Fruit fly (Drosophila melanogaster) whole organism, embryonic: Measurements from ENCODE around the gene CG11698.

Source experiments
- Asciz ChIP-seq: fragments of 200-800 bp; sonication (Bioruptor generic); optimal IDR thresholded peaks from 2 replicates; lab custom pipeline; 2017; ENCODE audit warnings: missing biosample characterization, mild to moderate bottlenecking, missing genetic modification characterization, missing genetic modification reagents
- Bgb ChIP-seq: fragments of 200-800 bp; sonication (Bioruptor generic); IDR thresholded peaks from 2 replicates; pipeline ENCODE4 v1.3.6; 2022; ENCODE audit warnings: missing biosample characterization, missing genetic modification characterization; ENCODE audit not compliant: partially characterized antibody
- CG10979 ChIP-seq: fragments of 200-800 bp; sonication (Bioruptor generic); optimal IDR thresholded peaks from 2 replicates; lab custom pipeline; 2018; ENCODE audit warnings: missing biosample characterization, mild to moderate bottlenecking, missing genetic modification characterization, moderate library complexity
- CG1233 ChIP-seq: fragments of 200-800 bp; sonication (Bioruptor generic); optimal IDR thresholded peaks from 4 replicates; lab custom pipeline; 2018; ENCODE audit warnings: missing biosample characterization, mild to moderate bottlenecking, missing genetic modification characterization
- CG15479 ChIP-seq: fragments of 200-800 bp; sonication (Bioruptor generic); optimal IDR thresholded peaks from 3 replicates; lab custom pipeline; 2019; ENCODE audit warnings: missing biosample characterization, mild to moderate bottlenecking, missing genetic modification characterization, moderate library complexity
- CG16813 ChIP-seq: fragments of 200-800 bp; sonication (Bioruptor generic); IDR thresholded peaks from 3 replicates; pipeline ENCODE4 v1.3.6; 2022; ENCODE audit warnings: missing biosample characterization, missing genetic modification characterization; ENCODE audit not compliant: partially characterized antibody
- CG17568 ChIP-seq: fragments of 200-800 bp; sonication (Bioruptor generic); optimal IDR thresholded peaks from 2 replicates; lab custom pipeline; 2018; ENCODE audit warnings: missing biosample characterization, mild to moderate bottlenecking, missing genetic modification characterization, moderate library complexity
- CG33213 ChIP-seq: fragments of 200-800 bp; sonication (Bioruptor generic); optimal IDR thresholded peaks from 3 replicates; lab custom pipeline; 2016; ENCODE audit warnings: missing biosample characterization, missing genetic modification characterization
- CG6175 ChIP-seq: fragments of 200-800 bp; sonication (Bioruptor generic); IDR thresholded peaks from 3 replicates; pipeline ENCODE4 v1.3.6; 2022; ENCODE audit warnings: missing biosample characterization, missing genetic modification characterization
- CG6813 ChIP-seq: fragments of 200-800 bp; sonication (Bioruptor generic); optimal IDR thresholded peaks from 2 replicates; lab custom pipeline; 2017; ENCODE audit warnings: missing biosample characterization, missing genetic modification characterization, mild to moderate bottlenecking, moderate library complexity, missing genetic modification reagents
- CG6854 ChIP-seq: fragments of 200-800 bp; sonication (Bioruptor generic); optimal IDR thresholded peaks from 3 replicates; lab custom pipeline; 2017; ENCODE audit warnings: missing biosample characterization, mild to moderate bottlenecking, missing genetic modification characterization
- CG9727 ChIP-seq: fragments of 200-800 bp; sonication (Bioruptor generic); optimal IDR thresholded peaks from 3 replicates; lab custom pipeline; 2017; ENCODE audit warnings: missing biosample characterization, mild to moderate bottlenecking, missing genetic modification characterization
- CHES-1-like ChIP-seq: fragments of 200-800 bp; sonication (Bioruptor generic); optimal IDR thresholded peaks from 2 replicates; lab custom pipeline; 2016; ENCODE audit warnings: missing biosample characterization, missing genetic modification characterization
- CoRest ChIP-seq: fragments of 200-800 bp; sonication (Bioruptor generic); optimal IDR thresholded peaks from 3 replicates; lab custom pipeline; 2018; ENCODE audit warnings: missing biosample characterization, mild to moderate bottlenecking, missing genetic modification characterization, moderate library complexity
- D19A ChIP-seq: fragments of 200-800 bp; optimal IDR thresholded peaks from 3 replicates; lab custom pipeline; 2019; ENCODE audit warnings: missing biosample characterization, mild to moderate bottlenecking, missing genetic modification characterization, moderate library complexity
- D19B ChIP-seq: fragments of 200-800 bp; sonication (Bioruptor generic); optimal IDR thresholded peaks from 2 replicates; lab custom pipeline; 2017; ENCODE audit warnings: missing biosample characterization, mild to moderate bottlenecking, missing genetic modification characterization
- Gsc ChIP-seq: fragments of 200-800 bp; sonication (Bioruptor generic); IDR thresholded peaks from 2 replicates; pipeline ENCODE4 v1.3.6; 2022; ENCODE audit warnings: missing biosample characterization, missing genetic modification characterization
- Hand ChIP-seq: fragments of 200-800 bp; sonication (Bioruptor generic); optimal IDR thresholded peaks from 2 replicates; lab custom pipeline; 2017; ENCODE audit warnings: mild to moderate bottlenecking, missing biosample characterization, missing genetic modification reagents, missing genetic modification characterization
- Med ChIP-seq: fragments of 200-800 bp; sonication (Bioruptor generic); peaks from one replicate; lab custom pipeline; 2016; ENCODE audit warnings: missing biosample characterization, missing genetic modification characterization, mild to moderate bottlenecking, inconsistent platforms, moderate library complexity
- NFAT ChIP-seq: fragments of 200-800 bp; sonication (Bioruptor generic); IDR thresholded peaks from 2 replicates; pipeline ENCODE4 v1.3.6; 2022; ENCODE audit warnings: missing biosample characterization, missing genetic modification characterization
- Oaz ChIP-seq: fragments of 200-800 bp; sonication (Bioruptor generic); IDR thresholded peaks from 2 replicates; pipeline ENCODE4 v1.3.6; 2022; ENCODE audit warnings: missing biosample characterization, missing genetic modification characterization
- Pdp1 ChIP-seq, 2 experiments: fragments of 200-800 bp; sonication (Bioruptor generic); optimal IDR thresholded peaks; 3 replicates each; lab custom pipeline; 2016; ENCODE audit warnings: missing biosample characterization in 2 of 2, missing genetic modification characterization in 2 of 2, mild to moderate bottlenecking in 1 of 2, moderate library complexity in 1 of 2
- Rfx ChIP-seq: fragments of 200-800 bp; sonication (Bioruptor generic); IDR thresholded peaks from 2 replicates; pipeline ENCODE4 v1.3.6; 2022; ENCODE audit warnings: missing biosample characterization, missing genetic modification characterization
- Scr ChIP-seq: fragments of 200-800 bp; sonication (Bioruptor generic); IDR thresholded peaks from 2 replicates; pipeline ENCODE4 v1.3.6; 2022; ENCODE audit warnings: missing biosample characterization, missing genetic modification characterization; ENCODE audit not compliant: partially characterized antibody
- Sox100B ChIP-seq: fragments of 200-800 bp; sonication (Bioruptor generic); optimal IDR thresholded peaks from 3 replicates; lab custom pipeline; 2018; ENCODE audit warnings: missing biosample characterization, mild to moderate bottlenecking, missing genetic modification characterization
- Trl ChIP-seq, 3 experiments: fragments of >200 bp in 2 of 3; fragments of 200-800 bp in 1 of 3; sonication (Bioruptor generic) in 1 of 3; optimal IDR thresholded peaks; 2 replicates in 1 of 3; 3 replicates in 2 of 3; lab custom pipeline; 2016 to 2017; ENCODE audit warnings: missing biosample characterization in 1 of 3, missing genetic modification characterization in 1 of 3
- danr ChIP-seq: fragments of 200-800 bp; sonication (Bioruptor generic); IDR thresholded peaks from 2 replicates; pipeline ENCODE4 v1.3.6; 2022; ENCODE audit warnings: missing biosample characterization, missing genetic modification characterization
- dmrt11E ChIP-seq: fragments of 200-800 bp; sonication (Bioruptor generic); optimal IDR thresholded peaks from 3 replicates; lab custom pipeline; 2018; ENCODE audit warnings: missing biosample characterization, mild to moderate bottlenecking, missing genetic modification characterization, moderate library complexity
- esg ChIP-seq: fragments of 200-800 bp; sonication (Bioruptor generic); conservative IDR thresholded peaks from 2 replicates; pipeline ENCODE4 v1.3.6; 2022; ENCODE audit warnings: missing biosample characterization, missing genetic modification characterization
- gcm2 ChIP-seq: fragments of 200-800 bp; sonication (Bioruptor generic); optimal IDR thresholded peaks from 2 replicates; lab custom pipeline; 2016; ENCODE audit warnings: missing biosample characterization, missing genetic modification characterization
- grau ChIP-seq: fragments of 200-800 bp; optimal IDR thresholded peaks from 3 replicates; lab custom pipeline; 2019; ENCODE audit warnings: missing biosample characterization, mild to moderate bottlenecking, missing genetic modification characterization, moderate library complexity
- nom ChIP-seq: fragments of 200-800 bp; sonication (Bioruptor generic); optimal IDR thresholded peaks from 2 replicates; lab custom pipeline; 2017; ENCODE audit warnings: missing biosample characterization, missing genetic modification characterization, mild to moderate bottlenecking, moderate library complexity, missing genetic modification reagents
- row ChIP-seq: fragments of 200-800 bp; sonication (Bioruptor generic); IDR thresholded peaks from 3 replicates; pipeline ENCODE4 v1.3.6; 2022; ENCODE audit warnings: missing biosample characterization, missing genetic modification characterization
- run ChIP-seq: fragments of 200-800 bp; sonication (Bioruptor generic); optimal IDR thresholded peaks from 3 replicates; lab custom pipeline; 2018; ENCODE audit warnings: missing biosample characterization, mild to moderate bottlenecking, missing genetic modification characterization
- sd ChIP-seq: fragments of 200-800 bp; sonication (Bioruptor generic); optimal IDR thresholded peaks from 3 replicates; lab custom pipeline; 2018; ENCODE audit warnings: missing biosample characterization, mild to moderate bottlenecking, missing genetic modification characterization, moderate library complexity
- slou ChIP-seq: fragments of 200-800 bp; sonication (Bioruptor generic); optimal IDR thresholded peaks from 3 replicates; lab custom pipeline; 2016; ENCODE audit warnings: missing biosample characterization, missing genetic modification characterization
- slp2 ChIP-seq: fragments of 200-800 bp; sonication (Bioruptor generic); optimal IDR thresholded peaks from 2 replicates; lab custom pipeline; 2016; ENCODE audit warnings: missing biosample characterization, missing genetic modification characterization
- sna ChIP-seq: fragments of 200-800 bp; sonication (Bioruptor generic); IDR thresholded peaks from 2 replicates; pipeline ENCODE4 v1.3.6; 2022; ENCODE audit warnings: missing biosample characterization, missing genetic modification characterization; ENCODE audit not compliant: partially characterized antibody
- tio ChIP-seq: fragments of 200-800 bp; sonication (Bioruptor generic); optimal IDR thresholded peaks from 2 replicates; lab custom pipeline; 2017; ENCODE audit warnings: missing biosample characterization, missing genetic modification characterization, inconsistent platforms

Gene CG11698

dm6 chr3R:8317709-8318335 lies 5.8 kb downstream of the CG11698 start (continued):
- TF ChIP-seq Med (GFP tag; lab: Kevin White, UChicago): peak; percentile 79
- TF ChIP-seq Asciz (GFP tag; lab: Kevin White, UChicago): peak; percentile 26
- TF ChIP-seq Hand (GFP tag; lab: Kevin White, UChicago): peak; percentile 1
- TF ChIP-seq CG9727 (GFP tag; lab: Kevin White, UChicago): no peak
- peak; percentile 47; the same call in 1 of the 3 replicates for TF ChIP-seq row
- TF ChIP-seq sd (tag; lab: Kevin White, UChicago): peak; percentile 41
- no peak for TF ChIP-seq CG1233
- peak; percentile 51; the same call in 1 of the 2 replicates for TF ChIP-seq Rfx
- TF ChIP-seq CG15479 (GFP tag; lab: Kevin White, UChicago): peak; percentile 13
- TF ChIP-seq nom (GFP tag; lab: Kevin White, UChicago): no peak
- no peak for TF ChIP-seq sna (GFP tag; lab: Robert Waterston, UW)
- peak; percentile 46 for TF ChIP-seq CG6813
- no peak for TF ChIP-seq Scr (GFP tag; lab: Robert Waterston, UW)

dm6 chr3R:8321447-8321846 lies 9.5 kb downstream of the CG11698 start, which contains the start of gene Or85a:
TSS of gene Or85a (plus strand) at chr3R:8321747.
- TF ChIP-seq tio (no peak), danr (GFP tag; lab: Robert Waterston, UW) (no peak), CG17568 (GFP tag; lab: Kevin White, UChicago) (no peak), Gsc (GFP tag; lab: Robert Waterston, UW) (no peak), CG6175 (GFP tag; lab: Robert Waterston, UW) (no peak), Bgb (GFP tag; lab: Robert Waterston, UW) (no peak), CG6854 (no peak), D19B (no peak), D19A (tag; lab: Kevin White, UChicago) (no peak), NFAT (GFP tag; lab: Robert Waterston, UW) (no peak), Pdp1 (GFP tag; optimal IDR thresholded peaks at IDR 0.05; lab: Kevin White, UChicago) (no peak), dmrt11E (tag; lab: Kevin White, UChicago) (no peak), CG10979 (no peak), CG16813 (GFP tag; lab: Robert Waterston, UW) (no peak), run (tag; lab: Kevin White, UChicago) (no peak), Oaz (GFP tag; lab: Robert Waterston, UW) (no peak), gcm2 (GFP tag; lab: Kevin White, UChicago) (no peak), grau (no peak), sna (GFP tag; lab: Robert Waterston, UW) (no peak), slou (GFP tag; lab: Kevin White, UChicago) (no peak)

DNA sequence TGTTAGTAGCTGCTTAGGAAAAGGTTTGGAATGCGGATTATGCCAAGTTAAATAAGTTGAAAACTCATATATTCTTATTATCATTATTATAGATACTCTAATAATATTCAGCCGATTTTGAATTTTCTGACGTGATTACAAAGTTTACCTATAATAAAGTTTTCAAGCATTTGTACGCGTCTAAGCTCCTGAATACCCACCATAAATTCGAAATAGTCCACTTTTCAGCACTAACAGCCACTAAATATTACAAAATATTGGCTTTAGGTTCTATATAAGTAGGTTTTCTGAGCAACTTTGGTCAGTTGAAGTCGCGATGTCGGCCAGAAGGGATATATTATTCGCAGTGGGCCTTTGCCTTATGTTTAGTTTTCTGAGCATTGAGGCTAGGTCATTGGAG lies 12.0 kb downstream of the CG11698 start, which contains the start of gene CG7443:
Gene CG7443 (plus strand): TSS at position 301 of the 400 bp plus-strand sequence.
- TF ChIP-seq CG33213 (GFP tag; lab: Kevin White, UChicago): no peak
- TF ChIP-seq esg: no peak
- TF ChIP-seq CoRest (tag; lab: Kevin White, UChicago): no peak
- no peak for TF ChIP-seq slp2
- TF ChIP-seq Trl (optimal IDR thresholded peaks at IDR 0.05; lab: Kevin White, UChicago): no peak
- no peak for TF ChIP-seq Trl (GFP tag; optimal IDR thresholded peaks at IDR 0.05; lab: Kevin White, UChicago)
- no peak for TF ChIP-seq CHES-1-like
- no peak for TF ChIP-seq Sox100B
